Fruit fly (Drosophila melanogaster): Measurements from ENCODE around the gene lectin-22C.

The lectin-22C gene

dm6 chr2L:2037551-2038252, 637 bp upstream of the lectin-22C start (continued):
- TF ChIP-seq pros (GFP tag; optimal IDR thresholded peaks at IDR 0.05) (no peak), row (GFP tag; IDR thresholded peaks at IDR 0.05) (peak; percentile 35; the same call in 1 of the 3 replicates), Elba2 (GFP tag; optimal IDR thresholded peaks at IDR 0.05) (peak; percentile 80), Oli (tag; optimal IDR thresholded peaks at IDR 0.05) (no peak), CG32767 (GFP tag; IDR thresholded peaks at IDR 0.05) (no peak), CG13123 (GFP tag; optimal IDR thresholded peaks at IDR 0.05) (peak; percentile 39), sc (optimal IDR thresholded peaks at IDR 0.05) (no peak), sc (GFP tag; optimal IDR thresholded peaks at IDR 0.05) (no peak), CG10462 (GFP tag; optimal IDR thresholded peaks at IDR 0.05) (no peak), CG17912 (GFP tag; optimal IDR thresholded peaks at IDR 0.05) (no peak), salm (tag; optimal IDR thresholded peaks at IDR 0.05) (no peak), knrl (GFP tag; IDR thresholded peaks at IDR 0.05; ENCODE audit: partially characterized antibody) (peak; percentile 97), Atf-2 (GFP tag; optimal IDR thresholded peaks at IDR 0.05) (no peak), Bteb2 (GFP tag; optimal IDR thresholded peaks at IDR 0.05) (no peak), CTCF (GFP tag; optimal IDR thresholded peaks at IDR 0.05) (peak; percentile 54), nmo (GFP tag; optimal IDR thresholded peaks at IDR 0.05) (peak; percentile 84), CG11247 (GFP tag; IDR thresholded peaks at IDR 0.05) (no peak), D19B (GFP tag; optimal IDR thresholded peaks at IDR 0.05) (no peak), CG34376 (GFP tag; optimal IDR thresholded peaks at IDR 0.05) (no peak), E2f1 (GFP tag; IDR thresholded peaks at IDR 0.05) (no peak), ERR (GFP tag; optimal IDR thresholded peaks at IDR 0.05) (no peak), CG3995 (GFP tag; optimal IDR thresholded peaks at IDR 0.05) (no peak), CG4404 (GFP tag; IDR thresholded peaks at IDR 0.05) (no peak), CG9609 (GFP tag; optimal IDR thresholded peaks at IDR 0.05) (peak; percentile 53), al (GFP tag; IDR thresholded peaks at IDR 0.05) (no peak), PHDP (tag; optimal IDR thresholded peaks at IDR 0.05) (no peak), Ravus (GFP tag; IDR thresholded peaks at IDR 0.05) (no peak), CG15696 (tag; optimal IDR thresholded peaks at IDR 0.05) (no peak), CG8924 (tag; optimal IDR thresholded peaks at IDR 0.05) (no peak), dysf (GFP tag; IDR thresholded peaks at IDR 0.05) (0 out of 3 replicates have a peak, but pooled peaks have one; percentile 33), CG2199 (GFP tag; IDR thresholded peaks at IDR 0.05) (no peak), MESR4 (GFP tag; optimal IDR thresholded peaks at IDR 0.05) (peak; percentile 95), caup (GFP tag; optimal IDR thresholded peaks at IDR 0.05; ENCODE audit: severe bottlenecking) (peak; percentile 15), CG15011 (GFP tag; optimal IDR thresholded peaks at IDR 0.05) (no peak), chn (GFP tag; optimal IDR thresholded peaks at IDR 0.05) (peak; percentile 24), CG31388 (GFP tag; optimal IDR thresholded peaks at IDR 0.05) (no peak), ci (GFP tag; IDR thresholded peaks at IDR 0.05) (peak; percentile 29; the same call in 1 of the 3 replicates), Myb (GFP tag; optimal IDR thresholded peaks at IDR 0.05) (peak; percentile 74), CG33213 (GFP tag; optimal IDR thresholded peaks at IDR 0.05) (peak; percentile 79), Taf1 (GFP tag; IDR thresholded peaks at IDR 0.05) (no peak), CG8478 (optimal IDR thresholded peaks at IDR 0.05) (peak; percentile 81), h (optimal IDR thresholded peaks at IDR 0.05) (no peak), CG14710 (tag; optimal IDR thresholded peaks at IDR 0.05) (peak; percentile 78), Doc2 (GFP tag; IDR thresholded peaks at IDR 0.05) (no peak), Bdp1 (GFP tag; optimal IDR thresholded peaks at IDR 0.05) (peak; percentile 55), cad (GFP tag; optimal IDR thresholded peaks at IDR 0.05) (no peak), CG7556 (GFP tag; optimal IDR thresholded peaks at IDR 0.05) (no peak), fu2 (GFP tag; optimal IDR thresholded peaks at IDR 0.05) (no peak), fd96Cb (tag; optimal IDR thresholded peaks at IDR 0.05) (no peak), Abd-B (GFP tag; optimal IDR thresholded peaks at IDR 0.05) (peak; percentile 62), CG4820 (GFP tag; optimal IDR thresholded peaks at IDR 0.05) (no peak), ap (GFP tag; IDR thresholded peaks at IDR 0.05) (no peak), CG2875 (GFP tag; optimal IDR thresholded peaks at IDR 0.05) (no peak)
